Fruit fly (Drosophila melanogaster) whole organism, embryonic: ENCODE results near the gene BBIP1.

Source experiments
- ATbp ChIP-seq: fragments of 200-800 bp; sonication (Bioruptor generic); optimal IDR thresholded peaks from 2 replicates; lab custom pipeline; 2017; ENCODE audit warnings: missing biosample characterization, mild to moderate bottlenecking, missing genetic modification characterization, missing genetic modification reagents
- CG10274 ChIP-seq: fragments of 200-800 bp; sonication (Bioruptor generic); optimal IDR thresholded peaks from 3 replicates; lab custom pipeline; 2017; ENCODE audit warnings: missing biosample characterization, mild to moderate bottlenecking, missing genetic modification characterization
- CG13296 ChIP-seq: fragments of 200-800 bp; sonication (Bioruptor generic); optimal IDR thresholded peaks from 3 replicates; lab custom pipeline; 2018; ENCODE audit warnings: missing biosample characterization, mild to moderate bottlenecking, missing genetic modification characterization
- CG14667 ChIP-seq: fragments of 200-800 bp; sonication (Bioruptor generic); IDR thresholded peaks from 2 replicates; pipeline ENCODE4 v1.3.6; 2022; ENCODE audit warnings: missing biosample characterization, missing genetic modification characterization
- CG1602 ChIP-seq: fragments of 200-800 bp; sonication (Bioruptor generic); optimal IDR thresholded peaks from 3 replicates; lab custom pipeline; 2016; ENCODE audit warnings: missing biosample characterization, missing genetic modification characterization
- CG17802 ChIP-seq: fragments of 200-800 bp; sonication (Bioruptor generic); optimal IDR thresholded peaks from 2 replicates; lab custom pipeline; 2018; ENCODE audit warnings: missing biosample characterization, mild to moderate bottlenecking, missing genetic modification characterization, moderate library complexity
- CG18764 ChIP-seq: fragments of 200-800 bp; sonication (Bioruptor generic); optimal IDR thresholded peaks from 3 replicates; lab custom pipeline; 2016; ENCODE audit warnings: missing biosample characterization, missing genetic modification characterization
- CG2889 ChIP-seq: fragments of 200-800 bp; sonication (Bioruptor generic); IDR thresholded peaks from 3 replicates; pipeline ENCODE4 v1.3.6; 2022; ENCODE audit warnings: missing biosample characterization, missing genetic modification characterization
- CG3163 ChIP-seq: fragments of 200-800 bp; sonication (Bioruptor generic); optimal IDR thresholded peaks from 3 replicates; lab custom pipeline; 2016; ENCODE audit warnings: missing biosample characterization, missing genetic modification characterization
- CG4404 ChIP-seq: fragments of 200-800 bp; sonication (Bioruptor generic); IDR thresholded peaks from 2 replicates; pipeline ENCODE4 v1.3.6; 2022; ENCODE audit warnings: missing biosample characterization, missing genetic modification characterization
- CG4424 ChIP-seq: fragments of 200-800 bp; sonication (Bioruptor generic); optimal IDR thresholded peaks from 3 replicates; lab custom pipeline; 2016; ENCODE audit warnings: missing biosample characterization, missing genetic modification characterization
- CG4617 ChIP-seq: fragments of 200-800 bp; sonication (Bioruptor generic); optimal IDR thresholded peaks from 3 replicates; lab custom pipeline; 2016; ENCODE audit warnings: missing biosample characterization, missing genetic modification characterization, borderline replicate concordance
- CG4707 ChIP-seq: fragments of 200-800 bp; sonication (Bioruptor generic); optimal IDR thresholded peaks from 2 replicates; lab custom pipeline; 2018; ENCODE audit warnings: missing biosample characterization, mild to moderate bottlenecking, missing genetic modification characterization, moderate library complexity
- CG7271 ChIP-seq: fragments of 200-800 bp; sonication (Bioruptor generic); optimal IDR thresholded peaks from 2 replicates; lab custom pipeline; 2018; ENCODE audit warnings: missing biosample characterization, mild to moderate bottlenecking, missing genetic modification characterization, moderate library complexity
- CG8290 ChIP-seq, 3 experiments: fragments of 200-800 bp; sonication (Bioruptor generic); optimal IDR thresholded peaks; 2 replicates each; lab custom pipeline; 2016 to 2019; ENCODE audit warnings: missing biosample characterization in 3 of 3, missing genetic modification characterization in 3 of 3, mild to moderate bottlenecking in 2 of 3, moderate library complexity in 1 of 3
- CG8388 ChIP-seq: fragments of 200-800 bp; sonication (Bioruptor generic); optimal IDR thresholded peaks from 2 replicates; lab custom pipeline; 2019; ENCODE audit warnings: missing biosample characterization, mild to moderate bottlenecking, missing genetic modification characterization, moderate library complexity
- CG8765 ChIP-seq: fragments of 200-800 bp; sonication (Bioruptor generic); IDR thresholded peaks from 2 replicates; pipeline ENCODE4 v1.3.6; 2022; ENCODE audit warnings: missing biosample characterization, missing genetic modification characterization
- CG9797 ChIP-seq: fragments of 200-800 bp; sonication (Bioruptor generic); optimal IDR thresholded peaks from 3 replicates; lab custom pipeline; 2018; ENCODE audit warnings: missing biosample characterization, mild to moderate bottlenecking, missing genetic modification characterization
- CHES-1-like ChIP-seq: fragments of 200-800 bp; sonication (Bioruptor generic); optimal IDR thresholded peaks from 2 replicates; lab custom pipeline; 2016; ENCODE audit warnings: missing biosample characterization, missing genetic modification characterization
- D19A ChIP-seq: fragments of 200-800 bp; optimal IDR thresholded peaks from 3 replicates; lab custom pipeline; 2019; ENCODE audit warnings: missing biosample characterization, mild to moderate bottlenecking, missing genetic modification characterization, moderate library complexity
- Dip2 ChIP-seq: fragments of 200-800 bp; sonication (Bioruptor generic); IDR thresholded peaks from 2 replicates; pipeline ENCODE4 v1.3.6; 2022; ENCODE audit warnings: missing biosample characterization, missing genetic modification characterization
- Gsc ChIP-seq: fragments of 200-800 bp; sonication (Bioruptor generic); IDR thresholded peaks from 2 replicates; pipeline ENCODE4 v1.3.6; 2022; ENCODE audit warnings: missing biosample characterization, missing genetic modification characterization
- Gug ChIP-seq: fragments of 200-800 bp; sonication (Bioruptor generic); IDR thresholded peaks from 4 replicates; pipeline ENCODE4 v1.3.6; 2022; ENCODE audit warnings: missing biosample characterization, missing genetic modification characterization
- Hey ChIP-seq: fragments of 200-800 bp; sonication (Bioruptor generic); optimal IDR thresholded peaks from 3 replicates; lab custom pipeline; 2018; ENCODE audit warnings: missing biosample characterization, mild to moderate bottlenecking, missing genetic modification characterization
- Hmx ChIP-seq: fragments of 200-800 bp; sonication (Bioruptor generic); optimal IDR thresholded peaks from 2 replicates; lab custom pipeline; 2016; ENCODE audit warnings: missing biosample characterization, missing genetic modification characterization
- Hr78 ChIP-seq, 2 experiments: fragments of 200-800 bp in 1 of 2; fragments of >200 bp in 1 of 2; sonication (Bioruptor generic) in 1 of 2; optimal IDR thresholded peaks; 2 replicates each; lab custom pipeline; 2017 to 2019; ENCODE audit warnings: missing biosample characterization in 2 of 2, missing genetic modification characterization in 2 of 2, mild to moderate bottlenecking in 1 of 2, moderate library complexity in 1 of 2
- NFAT ChIP-seq: fragments of 200-800 bp; sonication (Bioruptor generic); IDR thresholded peaks from 2 replicates; pipeline ENCODE4 v1.3.6; 2022; ENCODE audit warnings: missing biosample characterization, missing genetic modification characterization
- Neu2 ChIP-seq: fragments of 200-800 bp; sonication (Bioruptor generic); optimal IDR thresholded peaks from 3 replicates; lab custom pipeline; 2016; ENCODE audit warnings: missing biosample characterization, missing genetic modification characterization, borderline replicate concordance
- Nf-YC ChIP-seq: fragments of 200-800 bp; optimal IDR thresholded peaks from 3 replicates; lab custom pipeline; 2019; ENCODE audit warnings: missing biosample characterization, mild to moderate bottlenecking, missing genetic modification characterization, moderate library complexity
- Spps ChIP-seq: fragments of 200-800 bp; sonication (Bioruptor generic); optimal IDR thresholded peaks from 2 replicates; lab custom pipeline; 2018; ENCODE audit warnings: missing biosample characterization, mild to moderate bottlenecking, missing genetic modification characterization
- ac ChIP-seq: fragments of 200-800 bp; sonication (Bioruptor generic); optimal IDR thresholded peaks from 3 replicates; lab custom pipeline; 2017; ENCODE audit warnings: missing biosample characterization, mild to moderate bottlenecking, missing genetic modification characterization
- cato ChIP-seq: fragments of 200-800 bp; sonication (Bioruptor generic); optimal IDR thresholded peaks from 2 replicates; lab custom pipeline; 2016; ENCODE audit warnings: missing biosample characterization, missing genetic modification characterization, borderline replicate concordance
- ci ChIP-seq: fragments of 200-800 bp; sonication (Bioruptor generic); IDR thresholded peaks from 3 replicates; pipeline ENCODE4 v1.3.6; 2022; ENCODE audit warnings: missing biosample characterization, missing genetic modification characterization
- disco-r ChIP-seq: fragments of 200-800 bp; sonication (Bioruptor generic); optimal IDR thresholded peaks from 2 replicates; lab custom pipeline; 2016; ENCODE audit warnings: missing biosample characterization, missing genetic modification characterization
- fd102C ChIP-seq: fragments of 200-800 bp; sonication (Bioruptor generic); optimal IDR thresholded peaks from 2 replicates; lab custom pipeline; 2018; ENCODE audit warnings: missing biosample characterization, mild to moderate bottlenecking, missing genetic modification characterization, moderate library complexity
- gcm2 ChIP-seq: fragments of 200-800 bp; sonication (Bioruptor generic); optimal IDR thresholded peaks from 2 replicates; lab custom pipeline; 2016; ENCODE audit warnings: missing biosample characterization, missing genetic modification characterization
- kah ChIP-seq: fragments of 200-800 bp; sonication (Bioruptor generic); optimal IDR thresholded peaks from 2 replicates; lab custom pipeline; 2018; ENCODE audit warnings: missing biosample characterization, mild to moderate bottlenecking, missing genetic modification characterization
- lbe ChIP-seq: fragments of 200-800 bp; sonication (Bioruptor generic); optimal IDR thresholded peaks from 2 replicates; lab custom pipeline; 2016; ENCODE audit warnings: missing biosample characterization, mild to moderate bottlenecking, missing genetic modification characterization
- lilli ChIP-seq: fragments of 200-800 bp; sonication (Bioruptor generic); optimal IDR thresholded peaks from 3 replicates; lab custom pipeline; 2016; ENCODE audit warnings: missing biosample characterization, missing genetic modification characterization
- lola ChIP-seq, 3 experiments: fragments of >200 bp in 2 of 3; fragments of 200-800 bp in 1 of 3; sonication (Bioruptor generic) in 1 of 3; optimal IDR thresholded peaks; 2 replicates each; lab custom pipeline; 2017 to 2019; ENCODE audit warnings: missing biosample characterization in 3 of 3, missing genetic modification characterization in 3 of 3, mild to moderate bottlenecking in 1 of 3, moderate library complexity in 1 of 3
- maf-S ChIP-seq: fragments of 200-800 bp; sonication (Bioruptor generic); optimal IDR thresholded peaks from 2 replicates; lab custom pipeline; 2016; ENCODE audit warnings: missing biosample characterization, missing genetic modification characterization
- mam ChIP-seq: fragments of 200-800 bp; sonication (Bioruptor generic); optimal IDR thresholded peaks from 3 replicates; lab custom pipeline; 2016; ENCODE audit warnings: missing biosample characterization, missing genetic modification characterization
- nmo ChIP-seq: fragments of 200-800 bp; sonication (Bioruptor generic); optimal IDR thresholded peaks from 2 replicates; lab custom pipeline; 2018; ENCODE audit warnings: missing biosample characterization, mild to moderate bottlenecking, missing genetic modification characterization, moderate library complexity
- ro ChIP-seq: fragments of 200-800 bp; sonication (Bioruptor generic); IDR thresholded peaks from 2 replicates; pipeline ENCODE4 v1.3.6; 2022; ENCODE audit warnings: missing biosample characterization, missing genetic modification characterization
- sc ChIP-seq, 3 experiments: fragments of >200 bp in 2 of 3; fragments of 200-800 bp in 1 of 3; sonication (Bioruptor generic) in 1 of 3; optimal IDR thresholded peaks; 2 replicates in 2 of 3; 3 replicates in 1 of 3; lab custom pipeline; 2017; ENCODE audit warnings: mild to moderate bottlenecking in 1 of 3, missing biosample characterization in 1 of 3, missing genetic modification characterization in 1 of 3, missing genetic modification reagents in 1 of 3
- sd ChIP-seq: fragments of 200-800 bp; sonication (Bioruptor generic); optimal IDR thresholded peaks from 3 replicates; lab custom pipeline; 2018; ENCODE audit warnings: missing biosample characterization, mild to moderate bottlenecking, missing genetic modification characterization, moderate library complexity
- seq ChIP-seq: fragments of 200-800 bp; sonication (Bioruptor generic); IDR thresholded peaks from 2 replicates; pipeline ENCODE4 v1.3.6; 2022; ENCODE audit warnings: missing biosample characterization, missing genetic modification characterization
- slp2 ChIP-seq: fragments of 200-800 bp; sonication (Bioruptor generic); optimal IDR thresholded peaks from 2 replicates; lab custom pipeline; 2016; ENCODE audit warnings: missing biosample characterization, missing genetic modification characterization
- zfh1 ChIP-seq: fragments of 200-800 bp; sonication (Bioruptor generic); IDR thresholded peaks from 3 replicates; pipeline ENCODE4 v1.3.6; 2022; ENCODE audit warnings: missing biosample characterization, missing genetic modification characterization

The BBIP1 gene

DNA sequence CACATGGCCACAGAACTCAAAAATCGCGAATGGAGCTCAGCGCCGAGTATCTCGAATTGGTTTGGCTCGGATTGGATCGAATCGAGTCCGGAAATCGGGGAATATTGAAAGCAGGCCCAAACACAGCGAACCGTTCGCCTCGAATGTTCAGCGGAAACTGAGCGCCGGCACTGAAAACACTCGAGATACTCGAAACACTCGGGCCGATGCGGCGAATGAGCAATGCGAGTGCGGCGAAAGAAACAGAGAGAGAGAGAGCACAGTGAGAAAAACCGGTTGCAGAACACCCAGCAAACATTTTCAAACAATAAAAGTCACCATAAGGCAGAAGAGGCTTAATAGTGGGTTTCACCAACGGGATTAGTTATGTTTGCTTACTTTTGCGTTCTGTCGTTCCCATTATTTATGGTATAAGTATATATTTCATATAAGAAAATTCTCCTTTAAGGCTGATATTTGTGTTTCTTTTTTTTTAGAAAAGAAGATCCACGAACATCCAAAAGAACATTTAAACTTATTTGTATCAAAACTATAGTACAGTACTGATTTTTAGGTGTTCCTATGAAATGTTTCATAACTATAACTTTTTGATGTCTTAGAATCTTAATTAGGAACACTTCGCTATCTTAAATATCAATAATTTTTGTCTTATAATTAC is 9.7 kb upstream of the BBIP1 start, which contains the start of gene FER (continued):
- TF ChIP-seq CG8765 (GFP tag; lab: Robert Waterston, UW), result no peak
- no peak for TF ChIP-seq CG14667 (GFP tag; lab: Robert Waterston, UW)
- no peak for TF ChIP-seq gcm2 (GFP tag; lab: Kevin White, UChicago)
- peak; percentile 49 for TF ChIP-seq CG13296 (GFP tag; lab: Kevin White, UChicago)
- TF ChIP-seq Neu2 (GFP tag; lab: Kevin White, UChicago), result no peak
- peak; percentile 68 for TF ChIP-seq NFAT (GFP tag; lab: Robert Waterston, UW)
- TF ChIP-seq zfh1 (GFP tag; lab: Robert Waterston, UW), result peak; percentile 59; the same call in 1 of the 3 replicates
- TF ChIP-seq ci (GFP tag; lab: Robert Waterston, UW), result peak; percentile 85
- TF ChIP-seq CG4404 (GFP tag; lab: Robert Waterston, UW), result no peak
- peak; percentile 63 for TF ChIP-seq kah
- peak; percentile 38 for TF ChIP-seq ATbp
- TF ChIP-seq Nf-YC, result peak; percentile 57
- no peak for TF ChIP-seq CG17802 (tag; lab: Kevin White, UChicago)
- TF ChIP-seq Hmx (GFP tag; lab: Kevin White, UChicago), result no peak
- no peak for TF ChIP-seq lola (GFP tag; optimal IDR thresholded peaks at IDR 0.05; lab: Kevin White, UChicago)
- no peak for TF ChIP-seq nmo (GFP tag; lab: Kevin White, UChicago)
- peak; percentile 34 for TF ChIP-seq sd
- TF ChIP-seq Spps (tag; lab: Kevin White, UChicago), result no peak
- TF ChIP-seq CG1602 (GFP tag; lab: Kevin White, UChicago), result peak; percentile 47
- peak; percentile 19 for TF ChIP-seq lbe
- TF ChIP-seq Dip2 (GFP tag; lab: Robert Waterston, UW), result no peak
- TF ChIP-seq Hr78 (GFP tag; optimal IDR thresholded peaks at IDR 0.05; lab: Kevin White, UChicago), result no peak
- no peak for TF ChIP-seq D19A (tag; lab: Kevin White, UChicago)
- no peak; the same call in 3 of the 4 replicates for TF ChIP-seq Gug (GFP tag; lab: Robert Waterston, UW)
- peak; percentile 53 for TF ChIP-seq CHES-1-like
- no peak for TF ChIP-seq maf-S (GFP tag; lab: Kevin White, UChicago)
- TF ChIP-seq CG9797, result no peak
- peak; percentile 29 for TF ChIP-seq CG8388 (GFP tag; lab: Kevin White, UChicago)
- peak; percentile 21 for TF ChIP-seq CG4424
- no peak for TF ChIP-seq mam
- no peak for TF ChIP-seq Hey (tag; lab: Kevin White, UChicago)
- no peak for TF ChIP-seq CG2889 (GFP tag; lab: Robert Waterston, UW)
- peak; percentile 69 for TF ChIP-seq CG4707 (GFP tag; lab: Kevin White, UChicago)
- TF ChIP-seq disco-r (GFP tag; lab: Kevin White, UChicago), result no peak
- no peak for TF ChIP-seq CG10274
- no peak for TF ChIP-seq CG18764 (GFP tag; lab: Kevin White, UChicago)
- TF ChIP-seq seq, result no peak; the same call in 1 of the 2 replicates
- peak; percentile 12 for TF ChIP-seq ac (GFP tag; lab: Kevin White, UChicago)
- TF ChIP-seq CG4617 (GFP tag; lab: Kevin White, UChicago), result peak; percentile 6
- TF ChIP-seq cato (GFP tag; lab: Kevin White, UChicago), result no peak
- TF ChIP-seq Gsc, result no peak
- TF ChIP-seq CG3163 (GFP tag; lab: Kevin White, UChicago), result peak; percentile 48
- no peak for TF ChIP-seq slp2 (GFP tag; lab: Kevin White, UChicago)
- peak; percentile 39 for TF ChIP-seq lilli (GFP tag; lab: Kevin White, UChicago)
- no peak for TF ChIP-seq ro (GFP tag; lab: Robert Waterston, UW)
- no peak for TF ChIP-seq CG8290 (GFP tag; optimal IDR thresholded peaks at IDR 0.05; lab: Kevin White, UChicago)
- peak in 1 of 2 experiments; percentile 81 for TF ChIP-seq CG8290 (tag; optimal IDR thresholded peaks at IDR 0.05; lab: Kevin White, UChicago)
- no peak for TF ChIP-seq fd102C (GFP tag; lab: Kevin White, UChicago)
- TF ChIP-seq sc (optimal IDR thresholded peaks at IDR 0.05; lab: Kevin White, UChicago), result no peak
- no peak for TF ChIP-seq sc (GFP tag; optimal IDR thresholded peaks at IDR 0.05; lab: Kevin White, UChicago)
- no peak for TF ChIP-seq CG7271 (tag; lab: Kevin White, UChicago)
